Fruit fly (Drosophila melanogaster): ENCODE data around the gene CG9030.

Gene CG9030

dm6 chrX:14949227-14949626, 5.7 kb downstream of the CG9030 start:
- no peak for TF ChIP-seq CrebA (GFP tag; optimal IDR thresholded peaks at IDR 0.05; ENCODE audit: borderline replicate concordance)
- TF ChIP-seq br (GFP tag; optimal IDR thresholded peaks at IDR 0.05): peak; percentile 77
- TF ChIP-seq Rel (GFP tag; optimal IDR thresholded peaks at IDR 0.05): no peak
- peak; percentile 54 for TF ChIP-seq Rel (tag; optimal IDR thresholded peaks at IDR 0.05)
- TF ChIP-seq Hnf4 (GFP tag; optimal IDR thresholded peaks at IDR 0.05): peak; percentile 8

- TF ChIP-seq foxo (GFP tag; optimal IDR thresholded peaks at IDR 0.05): peak in 1 of 2 experiments; percentile 3
- TF ChIP-seq fru (GFP tag; optimal IDR thresholded peaks at IDR 0.05): no peak
- TF ChIP-seq GATAd (GFP tag; optimal IDR thresholded peaks at IDR 0.05): no peak
- TF ChIP-seq Sp1 (GFP tag; optimal IDR thresholded peaks at IDR 0.05): peak; percentile 51
- no peak for TF ChIP-seq brk (GFP tag; optimal IDR thresholded peaks at IDR 0.05)
- TF ChIP-seq Myc (optimal IDR thresholded peaks at IDR 0.05): no peak
- TF ChIP-seq CG9705 (GFP tag; optimal IDR thresholded peaks at IDR 0.05): peak; percentile 9
- TF ChIP-seq Hnf4 (GFP tag; optimal IDR thresholded peaks at IDR 0.05): peak; percentile 95
- TF ChIP-seq lola (GFP tag; optimal IDR thresholded peaks at IDR 0.05): no peak
- no peak for TF ChIP-seq sv (GFP tag; optimal IDR thresholded peaks at IDR 0.05)
- TF ChIP-seq rgr (GFP tag; optimal IDR thresholded peaks at IDR 0.05): peak; percentile 41
- peak; percentile 76 for TF ChIP-seq Dfd (GFP tag; optimal IDR thresholded peaks at IDR 0.05)
- peak; percentile 50 for TF ChIP-seq CrebA (GFP tag; optimal IDR thresholded peaks at IDR 0.05; ENCODE audit: borderline replicate concordance)
Measured at dm6 chrX:14947399-14947798, 7.5 kb downstream of the CG9030 start.

dm6 chrX:14946522-14946921, 8.4 kb downstream of the CG9030 start:
- no peak for TF ChIP-seq Jra (GFP tag; optimal IDR thresholded peaks at IDR 0.05)
- TF ChIP-seq Rel (GFP tag; optimal IDR thresholded peaks at IDR 0.05): no peak
- TF ChIP-seq Rel (tag; optimal IDR thresholded peaks at IDR 0.05): peak; percentile 13
- no peak for TF ChIP-seq ey (GFP tag; optimal IDR thresholded peaks at IDR 0.05)
- no peak for TF ChIP-seq br (GFP tag; optimal IDR thresholded peaks at IDR 0.05)
- no peak for TF ChIP-seq Abd-B (GFP tag; optimal IDR thresholded peaks at IDR 0.05)
- TF ChIP-seq Dfd (GFP tag; optimal IDR thresholded peaks at IDR 0.05): no peak
- TF ChIP-seq dl (GFP tag; optimal IDR thresholded peaks at IDR 0.05; ENCODE audit: insufficient read depth in 1 of 2, partially characterized antibody in 2 of 2): peak in 1 of 2 experiments; percentile 53
- TF ChIP-seq lola (GFP tag; optimal IDR thresholded peaks at IDR 0.05): no peak
- TF ChIP-seq Hr78 (GFP tag; optimal IDR thresholded peaks at IDR 0.05): no peak
- no peak for TF ChIP-seq GATAd (GFP tag; optimal IDR thresholded peaks at IDR 0.05)
- no peak for TF ChIP-seq foxo (GFP tag; optimal IDR thresholded peaks at IDR 0.05)

- TF ChIP-seq Dfd (GFP tag; optimal IDR thresholded peaks at IDR 0.05) (no peak), jim (GFP tag; optimal IDR thresholded peaks at IDR 0.05) (no peak), dl (GFP tag; optimal IDR thresholded peaks at IDR 0.05; ENCODE audit: insufficient read depth in 1 of 2, partially characterized antibody in 2 of 2) (no peak), ey (GFP tag; optimal IDR thresholded peaks at IDR 0.05) (no peak), Rel (GFP tag; optimal IDR thresholded peaks at IDR 0.05) (no peak), Rel (tag; optimal IDR thresholded peaks at IDR 0.05) (peak; percentile 10), Myc (optimal IDR thresholded peaks at IDR 0.05) (no peak), br (GFP tag; optimal IDR thresholded peaks at IDR 0.05) (no peak), dmrt93B (GFP tag; optimal IDR thresholded peaks at IDR 0.05) (no peak), CG32264 (GFP tag; optimal IDR thresholded peaks at IDR 0.05) (no peak), sage (GFP tag; optimal IDR thresholded peaks at IDR 0.05) (no peak), GATAd (GFP tag; optimal IDR thresholded peaks at IDR 0.05) (no peak), usp (GFP tag; optimal IDR thresholded peaks at IDR 0.05) (no peak), psq (GFP tag; optimal IDR thresholded peaks at IDR 0.05) (no peak), fru (GFP tag; optimal IDR thresholded peaks at IDR 0.05) (peak; percentile 3), CG9705 (GFP tag; optimal IDR thresholded peaks at IDR 0.05) (no peak), pan (optimal IDR thresholded peaks at IDR 0.05) (no peak), Hnf4 (GFP tag; optimal IDR thresholded peaks at IDR 0.05) (peak; percentile 45), tai (GFP tag; optimal IDR thresholded peaks at IDR 0.05) (no peak), Mio (GFP tag; optimal IDR thresholded peaks at IDR 0.05) (no peak), Abd-B (GFP tag; optimal IDR thresholded peaks at IDR 0.05) (no peak), h (GFP tag; optimal IDR thresholded peaks at IDR 0.05) (no peak), Hr83 (GFP tag; optimal IDR thresholded peaks at IDR 0.05; ENCODE audit: poor library complexity, severe bottlenecking) (no peak), rgr (GFP tag; optimal IDR thresholded peaks at IDR 0.05) (peak; percentile 13), HLH106 (tag; optimal IDR thresholded peaks at IDR 0.05) (no peak), Sp1 (GFP tag; optimal IDR thresholded peaks at IDR 0.05) (peak; percentile 32), CrebA (GFP tag; optimal IDR thresholded peaks at IDR 0.05; ENCODE audit: borderline replicate concordance) (peak; percentile 40), Dif (GFP tag; optimal IDR thresholded peaks at IDR 0.05; ENCODE audit: partially characterized antibody) (no peak), OdsH (GFP tag; optimal IDR thresholded peaks at IDR 0.05) (no peak), woc (GFP tag; optimal IDR thresholded peaks at IDR 0.05) (no peak), Hr78 (GFP tag; optimal IDR thresholded peaks at IDR 0.05) (no peak), N (GFP tag; optimal IDR thresholded peaks at IDR 0.05) (no peak), Jra (GFP tag; optimal IDR thresholded peaks at IDR 0.05) (no peak), sv (GFP tag; optimal IDR thresholded peaks at IDR 0.05) (no peak), lola (GFP tag; optimal IDR thresholded peaks at IDR 0.05) (no peak), dsf (GFP tag; optimal IDR thresholded peaks at IDR 0.05; ENCODE audit: borderline replicate concordance) (no peak), Vsx2 (GFP tag; optimal IDR thresholded peaks at IDR 0.05; ENCODE audit: partially characterized antibody) (no peak), brk (GFP tag; optimal IDR thresholded peaks at IDR 0.05) (no peak), foxo (GFP tag; optimal IDR thresholded peaks at IDR 0.05) (no peak)
Measured at dm6 chrX:14936250-14936649, 18.6 kb downstream of the CG9030 start.
